Fruit fly (Drosophila melanogaster): Measurements from ENCODE around the gene CG9330.

CG9330 gene

dm6 chr3L:19632766-19633632 is 46.9 kb downstream of the CG9330 start (continued):
- TF ChIP-seq CG6813 (GFP tag; optimal IDR thresholded peaks at IDR 0.05) = peak; percentile 39
- TF ChIP-seq CG12769 (tag; optimal IDR thresholded peaks at IDR 0.05) = peak; percentile 80
- peak; percentile 53 for TF ChIP-seq NfI (GFP tag; optimal IDR thresholded peaks at IDR 0.05)
- TF ChIP-seq CG5953 (GFP tag; IDR thresholded peaks at IDR 0.05) = no peak
- no peak for TF ChIP-seq CG4328 (GFP tag; optimal IDR thresholded peaks at IDR 0.05)
- peak; percentile 34; the same call in 1 of the 2 replicates for TF ChIP-seq CG32772 (GFP tag; IDR thresholded peaks at IDR 0.05)
- peak; percentile 51 for TF ChIP-seq CG12659 (GFP tag; optimal IDR thresholded peaks at IDR 0.05)
- peak; percentile 69 for TF ChIP-seq sob (GFP tag; IDR thresholded peaks at IDR 0.05)
- peak; percentile 70 for TF ChIP-seq CG9727 (GFP tag; optimal IDR thresholded peaks at IDR 0.05)
- peak; percentile 72; the same call in 1 of the 3 replicates for TF ChIP-seq CG2199 (GFP tag; IDR thresholded peaks at IDR 0.05)
- no peak for TF ChIP-seq Sin3A (optimal IDR thresholded peaks at IDR 0.05)
- peak; percentile 83 for TF ChIP-seq CG10543 (GFP tag; optimal IDR thresholded peaks at IDR 0.05)
- TF ChIP-seq corto (GFP tag; optimal IDR thresholded peaks at IDR 0.05) = peak; percentile 53
- TF ChIP-seq CG10147 (GFP tag; optimal IDR thresholded peaks at IDR 0.05) = peak; percentile 47
- peak; percentile 16 for TF ChIP-seq CG18262 (tag; optimal IDR thresholded peaks at IDR 0.05)
- peak; percentile 20 for TF ChIP-seq CG18476 (GFP tag; optimal IDR thresholded peaks at IDR 0.05)
- no peak for TF ChIP-seq CG15479 (GFP tag; optimal IDR thresholded peaks at IDR 0.05)
- peak; percentile 66 for TF ChIP-seq CG14441 (GFP tag; IDR thresholded peaks at IDR 0.05)
- peak; percentile 72 for TF ChIP-seq Drgx (GFP tag; IDR thresholded peaks at IDR 0.05)
- TF ChIP-seq ken (GFP tag; IDR thresholded peaks at IDR 0.05) = 0 out of 3 replicates have a peak, but pooled peaks have one; percentile 8
- TF ChIP-seq CG7928 (GFP tag; optimal IDR thresholded peaks at IDR 0.05) = peak; percentile 35
- TF ChIP-seq ham (GFP tag; IDR thresholded peaks at IDR 0.05) = no peak
- no peak for TF ChIP-seq sr (GFP tag; IDR thresholded peaks at IDR 0.05)
- peak; percentile 3 for TF ChIP-seq org-1 (GFP tag; optimal IDR thresholded peaks at IDR 0.05)
- TF ChIP-seq CG12071 (GFP tag; optimal IDR thresholded peaks at IDR 0.05) = no peak
- no peak for TF ChIP-seq emc (GFP tag; optimal IDR thresholded peaks at IDR 0.05)
- peak; percentile 4 for TF ChIP-seq repo (GFP tag; optimal IDR thresholded peaks at IDR 0.05)
- TF ChIP-seq Mrtf (GFP tag; IDR thresholded peaks at IDR 0.05) = peak; percentile 56; the same call in 1 of the 3 replicates
- peak; percentile 69 for TF ChIP-seq caup (GFP tag; optimal IDR thresholded peaks at IDR 0.05; ENCODE audit: severe bottlenecking)
- TF ChIP-seq Optix (GFP tag; IDR thresholded peaks at IDR 0.05) = no peak
- TF ChIP-seq Hr3 (GFP tag; optimal IDR thresholded peaks at IDR 0.05) = peak; percentile 56
- TF ChIP-seq HHEX (GFP tag; optimal IDR thresholded peaks at IDR 0.05) = peak; percentile 33
- peak; percentile 34 for TF ChIP-seq CG30403 (GFP tag; optimal IDR thresholded peaks at IDR 0.05)
- TF ChIP-seq cas (GFP tag; IDR thresholded peaks at IDR 0.05) = peak; percentile 68; the same call in 1 of the 2 replicates
- TF ChIP-seq sim (GFP tag; IDR thresholded peaks at IDR 0.05) = no peak
- TF ChIP-seq HLH54F (GFP tag; optimal IDR thresholded peaks at IDR 0.05) = peak; percentile 60
- TF ChIP-seq croc (GFP tag; conservative IDR thresholded peaks at IDR 0.05) = no peak
- TF ChIP-seq CG9932 (GFP tag; IDR thresholded peaks at IDR 0.05) = peak; percentile 88
- TF ChIP-seq CG10274 (GFP tag; optimal IDR thresholded peaks at IDR 0.05) = peak; percentile 19
- peak; percentile 21; the same call in 1 of the 3 replicates for TF ChIP-seq zfh1 (GFP tag; IDR thresholded peaks at IDR 0.05)
- TF ChIP-seq CG3838 (GFP tag; optimal IDR thresholded peaks at IDR 0.05) = peak; percentile 7
- peak; percentile 38; the same call in 1 of the 2 replicates for TF ChIP-seq Poxn (GFP tag; IDR thresholded peaks at IDR 0.05)
- peak; percentile 55 for TF ChIP-seq gfzf (GFP tag; optimal IDR thresholded peaks at IDR 0.05)
- TF ChIP-seq ap (GFP tag; IDR thresholded peaks at IDR 0.05) = peak; percentile 34; the same call in 1 of the 2 replicates
- peak; percentile 74 for TF ChIP-seq rib (GFP tag; IDR thresholded peaks at IDR 0.05)
- peak; percentile 86 for TF ChIP-seq row (GFP tag; IDR thresholded peaks at IDR 0.05)
- TF ChIP-seq CG9817 (tag; optimal IDR thresholded peaks at IDR 0.05) = peak; percentile 56
- TF ChIP-seq her (GFP tag; optimal IDR thresholded peaks at IDR 0.05) = peak; percentile 21
- TF ChIP-seq mirr (GFP tag; optimal IDR thresholded peaks at IDR 0.05) = peak; percentile 59
